Fruit fly (Drosophila melanogaster) whole organism, wandering third instar larva: ENCODE data around the gene Arv1.

ENCODE experiments used
- Abd-B ChIP-seq: fragments of >200 bp; optimal IDR thresholded peaks from 2 replicates; lab custom pipeline; 2017; ENCODE audit warnings: missing biosample characterization, missing genetic modification characterization
- Dfd ChIP-seq: fragments of >200 bp; optimal IDR thresholded peaks from 2 replicates; lab custom pipeline; 2017; ENCODE audit warnings: missing biosample characterization, missing genetic modification characterization
- Dif ChIP-seq: fragments of 200-275, 200-300 bp; sonication (Bioruptor generic); optimal IDR thresholded peaks from 2 replicates; lab custom pipeline; 2018; ENCODE audit warnings: missing biosample characterization, missing genetic modification characterization; ENCODE audit not compliant: partially characterized antibody
- Hnf4 ChIP-seq: fragments of 200-800 bp; sonication (Bioruptor generic); optimal IDR thresholded peaks from 2 replicates; lab custom pipeline; 2016; ENCODE audit warnings: missing biosample characterization, mild to moderate bottlenecking, missing genetic modification characterization
- Myc ChIP-seq: fragments of >200 bp; optimal IDR thresholded peaks from 2 replicates; lab custom pipeline; 2017
- dl ChIP-seq, 2 experiments: fragments of 175-275, 200-275 bp in 1 of 2; fragments of 200-275 bp in 1 of 2; sonication (Bioruptor generic); optimal IDR thresholded peaks; lab custom pipeline; 2018; ENCODE audit warnings: mild to moderate bottlenecking in 2 of 2, missing biosample characterization in 2 of 2, missing genetic modification characterization in 2 of 2, moderate library complexity in 2 of 2; ENCODE audit not compliant: partially characterized antibody in 2 of 2, insufficient read depth in 1 of 2
- ey ChIP-seq: fragments of 200-800 bp; sonication (Bioruptor generic); optimal IDR thresholded peaks from 2 replicates; lab custom pipeline; 2016; ENCODE audit warnings: missing biosample characterization, missing genetic modification characterization
- fru ChIP-seq: fragments of 200-800 bp; sonication (Bioruptor generic); optimal IDR thresholded peaks from 3 replicates; lab custom pipeline; 2016; ENCODE audit warnings: missing biosample characterization, mild to moderate bottlenecking, missing genetic modification characterization
- lola ChIP-seq: fragments of >200 bp; optimal IDR thresholded peaks from 2 replicates; lab custom pipeline; 2017; ENCODE audit warnings: missing biosample characterization, missing genetic modification characterization
- pan ChIP-seq: fragments of >200 bp; optimal IDR thresholded peaks from 2 replicates; lab custom pipeline; 2017
- psq ChIP-seq: fragments of 200-800 bp; sonication (Bioruptor generic); optimal IDR thresholded peaks from 3 replicates; lab custom pipeline; 2017; ENCODE audit warnings: missing biosample characterization, mild to moderate bottlenecking, missing genetic modification characterization, moderate library complexity
- tai ChIP-seq: sonication (Bioruptor generic); optimal IDR thresholded peaks from 2 replicates; lab custom pipeline; 2016; ENCODE audit warnings: missing biosample characterization, missing genetic modification characterization

- no peak for TF ChIP-seq lola (GFP tag; lab: Kevin White, UChicago)
- TF ChIP-seq Hnf4 = no peak
- TF ChIP-seq Dif (GFP tag; lab: Kevin White, UChicago) = no peak
- no peak for TF ChIP-seq pan (lab: Kevin White, UChicago)
- no peak for TF ChIP-seq psq (GFP tag; lab: Kevin White, UChicago)
- no peak for TF ChIP-seq Abd-B (GFP tag; lab: Kevin White, UChicago)
- TF ChIP-seq Dfd (GFP tag; lab: Kevin White, UChicago) = no peak
- no peak for TF ChIP-seq dl (GFP tag; optimal IDR thresholded peaks at IDR 0.05; lab: Kevin White, UChicago; ENCODE audit: insufficient read depth in 1 of 2, partially characterized antibody in 2 of 2)
- no peak for TF ChIP-seq Myc (lab: Kevin White, UChicago)
- TF ChIP-seq fru (GFP tag; lab: Kevin White, UChicago) = no peak
- no peak for TF ChIP-seq ey (GFP tag; lab: Kevin White, UChicago)
- no peak for TF ChIP-seq tai (GFP tag; lab: Kevin White, UChicago)
Measured at dm6 chr3L:21529108-21529507, at the start of gene Arv1.
